Fruit fly (Drosophila melanogaster) Kc167 (cell line): ENCODE results near the gene HIP.
"Not testable (repeated sequence)": the region's sequence is repeated elsewhere in the genome, so short reads cannot be mapped to it uniquely, and the experiment has no call there.

Experiments used
- Myc ChIP-seq: fragments of >200 bp; optimal IDR thresholded peaks from 2 replicates; lab custom pipeline; 2017; ENCODE audit warnings: missing external identifiers
- h ChIP-seq: fragments of >200 bp; optimal IDR thresholded peaks from 3 replicates; lab custom pipeline; 2018; ENCODE audit warnings: missing external identifiers
- insv ChIP-seq: fragments of >200 bp; optimal IDR thresholded peaks from 3 replicates; lab custom pipeline; 2018; ENCODE audit warnings: missing external identifiers
- psq ChIP-seq: fragments of >200 bp; optimal IDR thresholded peaks from 2 replicates; lab custom pipeline; 2017; ENCODE audit warnings: missing external identifiers

- TF ChIP-seq psq, Myc, h, insv (lab: Kevin White, UChicago): not testable (repeated sequence)
Measured at dm6 chrX:3802016-3802415, 3.1 kb downstream of the HIP start, which contains the start of gene fd3F.
